Fruit fly (Drosophila melanogaster) whole organism, embryonic: ENCODE data around the gene LIMK1.

Source experiments
- ATbp ChIP-seq: fragments of 200-800 bp; sonication (Bioruptor generic); optimal IDR thresholded peaks from 2 replicates; lab custom pipeline; 2017; ENCODE audit warnings: missing biosample characterization, mild to moderate bottlenecking, missing genetic modification characterization, missing genetic modification reagents
- B-H1 ChIP-seq: fragments of 200-800 bp; sonication (Bioruptor generic); IDR thresholded peaks from 3 replicates; pipeline ENCODE4 v1.3.6; 2022; ENCODE audit warnings: missing biosample characterization, missing genetic modification characterization
- BtbVII ChIP-seq: fragments of 200-800 bp; sonication (Bioruptor generic); optimal IDR thresholded peaks from 3 replicates; lab custom pipeline; 2017; ENCODE audit warnings: missing biosample characterization, mild to moderate bottlenecking, missing genetic modification characterization
- CG1024 ChIP-seq: fragments of 200-800 bp; sonication (Bioruptor generic); IDR thresholded peaks from 2 replicates; pipeline ENCODE4 v1.3.6; 2022; ENCODE audit warnings: missing biosample characterization, missing genetic modification characterization
- CG14710 ChIP-seq: fragments of 200-800 bp; sonication (Bioruptor generic); optimal IDR thresholded peaks from 3 replicates; lab custom pipeline; 2019; ENCODE audit warnings: missing biosample characterization, mild to moderate bottlenecking, missing genetic modification characterization, moderate library complexity
- CG15479 ChIP-seq: fragments of 200-800 bp; sonication (Bioruptor generic); optimal IDR thresholded peaks from 3 replicates; lab custom pipeline; 2019; ENCODE audit warnings: missing biosample characterization, mild to moderate bottlenecking, missing genetic modification characterization, moderate library complexity
- CG1792 ChIP-seq: fragments of 200-800 bp; sonication (Bioruptor generic); optimal IDR thresholded peaks from 2 replicates; lab custom pipeline; 2016; ENCODE audit warnings: missing biosample characterization, missing genetic modification characterization
- CG31441 ChIP-seq: fragments of 200-800 bp; sonication (Bioruptor generic); IDR thresholded peaks from 2 replicates; pipeline ENCODE4 v1.3.6; 2022; ENCODE audit warnings: missing biosample characterization, missing genetic modification characterization
- CG8388 ChIP-seq: fragments of 200-800 bp; sonication (Bioruptor generic); optimal IDR thresholded peaks from 2 replicates; lab custom pipeline; 2019; ENCODE audit warnings: missing biosample characterization, mild to moderate bottlenecking, missing genetic modification characterization, moderate library complexity
- Ets97D ChIP-seq: fragments of 200-800 bp; sonication (Bioruptor generic); optimal IDR thresholded peaks from 3 replicates; lab custom pipeline; 2016; ENCODE audit warnings: missing biosample characterization, missing genetic modification characterization
- Ptx1 ChIP-seq: fragments of 200-800 bp; sonication (Bioruptor generic); IDR thresholded peaks from 2 replicates; pipeline ENCODE4 v1.3.6; 2022; ENCODE audit warnings: missing biosample characterization, missing genetic modification characterization
- Ravus ChIP-seq: fragments of 200-800 bp; sonication (Bioruptor generic); IDR thresholded peaks from 2 replicates; pipeline ENCODE4 v1.3.6; 2022; ENCODE audit warnings: missing biosample characterization, missing genetic modification characterization
- Scr ChIP-seq: fragments of 200-800 bp; sonication (Bioruptor generic); IDR thresholded peaks from 2 replicates; pipeline ENCODE4 v1.3.6; 2022; ENCODE audit warnings: missing biosample characterization, missing genetic modification characterization; ENCODE audit not compliant: partially characterized antibody
- Sox100B ChIP-seq: fragments of 200-800 bp; sonication (Bioruptor generic); optimal IDR thresholded peaks from 3 replicates; lab custom pipeline; 2018; ENCODE audit warnings: missing biosample characterization, mild to moderate bottlenecking, missing genetic modification characterization
- Spps ChIP-seq: fragments of 200-800 bp; sonication (Bioruptor generic); optimal IDR thresholded peaks from 2 replicates; lab custom pipeline; 2018; ENCODE audit warnings: missing biosample characterization, mild to moderate bottlenecking, missing genetic modification characterization
- br ChIP-seq: fragments of >200 bp; optimal IDR thresholded peaks from 2 replicates; lab custom pipeline; 2017
- chinmo ChIP-seq: fragments of 200-800 bp; sonication (Bioruptor generic); IDR thresholded peaks from 4 replicates; pipeline ENCODE4 v1.3.6; 2022; ENCODE audit warnings: missing biosample characterization, missing genetic modification characterization; ENCODE audit not compliant: partially characterized antibody
- gce ChIP-seq: fragments of 200-800 bp; sonication (Bioruptor generic); IDR thresholded peaks from 3 replicates; pipeline ENCODE4 v1.3.6; 2022; ENCODE audit warnings: missing biosample characterization, missing genetic modification characterization
- h ChIP-seq: fragments of >200 bp; optimal IDR thresholded peaks from 2 replicates; lab custom pipeline; 2017
- klu ChIP-seq: fragments of 200-800 bp; sonication (Bioruptor generic); IDR thresholded peaks from 2 replicates; pipeline ENCODE4 v1.3.6; 2022; ENCODE audit warnings: missing biosample characterization, missing genetic modification characterization
- nmo ChIP-seq: fragments of 200-800 bp; sonication (Bioruptor generic); optimal IDR thresholded peaks from 2 replicates; lab custom pipeline; 2018; ENCODE audit warnings: missing biosample characterization, mild to moderate bottlenecking, missing genetic modification characterization, moderate library complexity
- slp2 ChIP-seq: fragments of 200-800 bp; sonication (Bioruptor generic); optimal IDR thresholded peaks from 2 replicates; lab custom pipeline; 2016; ENCODE audit warnings: missing biosample characterization, missing genetic modification characterization

Gene LIMK1

dm6 chrX:12539215-12539614 lies 52.8 kb downstream of the LIMK1 start (continued):
- TF ChIP-seq gce = no peak
- TF ChIP-seq Sox100B (GFP tag; lab: Kevin White, UChicago) = no peak
- TF ChIP-seq slp2 (GFP tag; lab: Kevin White, UChicago) = no peak
- no peak for TF ChIP-seq CG15479 (GFP tag; lab: Kevin White, UChicago)
- no peak for TF ChIP-seq CG14710 (tag; lab: Kevin White, UChicago)
- 0 out of 2 replicates have a peak, but pooled peaks have one; percentile 29 for TF ChIP-seq CG31441 (GFP tag; lab: Robert Waterston, UW)
- TF ChIP-seq br (lab: Kevin White, UChicago) = no peak
- no peak for TF ChIP-seq Scr (GFP tag; lab: Robert Waterston, UW)
- no peak for TF ChIP-seq Spps (tag; lab: Kevin White, UChicago)
- TF ChIP-seq nmo (GFP tag; lab: Kevin White, UChicago) = peak; percentile 10
- no peak for TF ChIP-seq B-H1
- TF ChIP-seq chinmo (GFP tag; lab: Robert Waterston, UW) = no peak
- TF ChIP-seq klu (GFP tag; lab: Robert Waterston, UW) = no peak
- TF ChIP-seq h (lab: Kevin White, UChicago) = no peak
- no peak for TF ChIP-seq BtbVII
- TF ChIP-seq Ptx1 (GFP tag; lab: Robert Waterston, UW) = 0 out of 2 replicates have a peak, but pooled peaks have one; percentile 21
- no peak for TF ChIP-seq Ravus (GFP tag; lab: Robert Waterston, UW)
- TF ChIP-seq CG1792 (GFP tag; lab: Kevin White, UChicago) = no peak
- peak; percentile 8; the same call in 1 of the 2 replicates for TF ChIP-seq CG1024
- no peak for TF ChIP-seq ATbp (GFP tag; lab: Kevin White, UChicago)
- TF ChIP-seq CG8388 (GFP tag; lab: Kevin White, UChicago) = no peak
- TF ChIP-seq Ets97D = no peak
